Worm (Caenorhabditis elegans) whole organism, L2 larva: ENCODE measurements around the gene srz-96.

Source experiments
- C34F6.9 ChIP-seq: fragments of 150-350 bp; optimal IDR thresholded peaks from 2 replicates; lab custom pipeline; 2014; ENCODE audit warnings: missing biosample characterization, missing genetic modification characterization
- R02D3.7 ChIP-seq: fragments of 150-350 bp; optimal IDR thresholded peaks from 2 replicates; lab custom pipeline; 2014; ENCODE audit warnings: missing biosample characterization, missing genetic modification characterization
- ZK546.5 ChIP-seq: sonication (generic microtip); optimal IDR thresholded peaks from 2 replicates; lab custom pipeline; 2017; ENCODE audit warnings: missing biosample characterization, missing genetic modification characterization
- alr-1 ChIP-seq: fragments of 150-350 bp; optimal IDR thresholded peaks from 2 replicates; lab custom pipeline; 2014; ENCODE audit warnings: missing biosample characterization, missing genetic modification characterization
- aly-2 ChIP-seq: fragments of 150-350 bp; optimal IDR thresholded peaks from 2 replicates; lab custom pipeline; 2014; ENCODE audit warnings: missing biosample characterization, missing genetic modification characterization
- ama-1 ChIP-seq: fragments of 150-350 bp; optimal IDR thresholded peaks from 2 replicates; lab custom pipeline; 2018; ENCODE audit warnings: inconsistent platforms
- blmp-1 ChIP-seq: sonication (generic microtip); optimal IDR thresholded peaks from 2 replicates; lab custom pipeline; 2017; ENCODE audit warnings: missing genetic modification characterization, mild to moderate bottlenecking, missing compliant biosample characterization, antibody characterized with exemption, moderate library complexity; ENCODE audit not compliant: insufficient read depth
- ceh-16 ChIP-seq: fragments of 150-350 bp; optimal IDR thresholded peaks from 2 replicates; lab custom pipeline; 2014; ENCODE audit warnings: missing biosample characterization, missing genetic modification characterization
- crh-2 ChIP-seq: sonication (generic microtip); optimal IDR thresholded peaks from 2 replicates; lab custom pipeline; 2017; ENCODE audit warnings: missing biosample characterization, missing genetic modification characterization
- dmd-4 ChIP-seq: sonication (generic microtip); optimal IDR thresholded peaks from 2 replicates; lab custom pipeline; 2017; ENCODE audit warnings: missing biosample characterization, missing genetic modification characterization
- egl-27 ChIP-seq: sonication (generic microtip); optimal IDR thresholded peaks from 3 replicates; lab custom pipeline; 2017; ENCODE audit warnings: missing biosample characterization, missing genetic modification reagents, missing genetic modification characterization
- elt-1 ChIP-seq: fragments of 150-350 bp; optimal IDR thresholded peaks from 2 replicates; lab custom pipeline; 2014; ENCODE audit warnings: missing biosample characterization, missing genetic modification characterization
- fos-1 ChIP-seq: fragments of 150-350 bp; optimal IDR thresholded peaks from 2 replicates; lab custom pipeline; 2014; ENCODE audit warnings: missing biosample characterization, missing genetic modification characterization
- lin-11 ChIP-seq: fragments of 150-350 bp; sonication (generic microtip); optimal IDR thresholded peaks from 2 replicates; lab custom pipeline; 2014; ENCODE audit warnings: missing biosample characterization, missing genetic modification characterization, inconsistent platforms, mixed read lengths
- lsy-2 ChIP-seq, 2 experiments: fragments of 150-350 bp in 1 of 2; sonication (generic microtip) in 1 of 2; optimal IDR thresholded peaks; 2 replicates each; lab custom pipeline; 2014 to 2017; ENCODE audit warnings: missing biosample characterization in 2 of 2, missing genetic modification characterization in 2 of 2
- mab-5 ChIP-seq: fragments of 150-350 bp; optimal IDR thresholded peaks from 2 replicates; lab custom pipeline; 2014; ENCODE audit warnings: missing biosample characterization, missing genetic modification characterization
- mbf-1 ChIP-seq: sonication (generic microtip); optimal IDR thresholded peaks from 2 replicates; lab custom pipeline; 2017; ENCODE audit warnings: missing biosample characterization, missing genetic modification characterization
- mdl-1 ChIP-seq, 2 experiments: fragments of 150-350 bp in 1 of 2; sonication (generic microtip) in 1 of 2; optimal IDR thresholded peaks; 2 replicates each; lab custom pipeline; 2017; ENCODE audit warnings: missing biosample characterization in 2 of 2, missing genetic modification characterization in 2 of 2
- nhr-10 ChIP-seq: sonication (generic microtip); optimal IDR thresholded peaks from 2 replicates; lab custom pipeline; 2017; ENCODE audit warnings: missing biosample characterization, missing genetic modification characterization
- nhr-21 ChIP-seq: fragments of 150-350 bp; optimal IDR thresholded peaks from 2 replicates; lab custom pipeline; 2014; ENCODE audit warnings: missing biosample characterization, missing genetic modification characterization
- nhr-23 ChIP-seq: fragments of 150-350 bp; optimal IDR thresholded peaks from 2 replicates; lab custom pipeline; 2014; ENCODE audit warnings: missing biosample characterization, missing genetic modification reagents, missing genetic modification characterization
- nhr-25 ChIP-seq: fragments of 150-350 bp; sonication (generic microtip); optimal IDR thresholded peaks from 3 replicates; lab custom pipeline; 2014; ENCODE audit warnings: missing biosample characterization, missing genetic modification characterization
- sem-4 ChIP-seq: fragments of 150-350 bp; optimal IDR thresholded peaks from 2 replicates; lab custom pipeline; 2014; ENCODE audit warnings: missing biosample characterization, missing genetic modification reagents, missing genetic modification characterization
- skn-1 ChIP-seq: sonication (generic microtip); optimal IDR thresholded peaks from 2 replicates; lab custom pipeline; 2017; ENCODE audit warnings: missing biosample characterization, missing genetic modification characterization
- sma-3 ChIP-seq: sonication (generic microtip); optimal IDR thresholded peaks from 2 replicates; lab custom pipeline; 2016; ENCODE audit warnings: missing genetic modification reagents, missing genetic modification characterization, missing compliant biosample characterization
- sma-9 ChIP-seq, 2 experiments: fragments of 150-350 bp in 1 of 2; sonication (generic microtip) in 1 of 2; optimal IDR thresholded peaks; 2 replicates each; lab custom pipeline; 2014 to 2016; ENCODE audit warnings: missing genetic modification characterization in 2 of 2, mild to moderate bottlenecking in 1 of 2, missing biosample characterization in 1 of 2, missing compliant biosample characterization in 1 of 2, missing genetic modification reagents in 1 of 2, moderate library complexity in 1 of 2
- unc-55 ChIP-seq: fragments of 150-350 bp; sonication (generic microtip); optimal IDR thresholded peaks from 3 replicates; lab custom pipeline; 2014; ENCODE audit warnings: missing biosample characterization, missing genetic modification reagents, missing genetic modification characterization
- zag-1 ChIP-seq: fragments of 150-350 bp; optimal IDR thresholded peaks from 2 replicates; lab custom pipeline; 2014; ENCODE audit warnings: missing biosample characterization, missing genetic modification characterization
- ztf-1 ChIP-seq: fragments of 200-800 bp; sonication (Bioruptor generic); conservative IDR thresholded peaks from 2 replicates; pipeline ENCODE4 v1.3.6; 2022; ENCODE audit warnings: missing genetic modification characterization, missing compliant biosample characterization
- ztf-11 ChIP-seq: sonication (generic microtip); optimal IDR thresholded peaks from 2 replicates; lab custom pipeline; 2017; ENCODE audit warnings: missing biosample characterization, missing genetic modification characterization
- ztf-4 ChIP-seq: fragments of 150-350 bp; optimal IDR thresholded peaks from 2 replicates; lab custom pipeline; 2014; ENCODE audit warnings: missing biosample characterization, missing genetic modification characterization

Gene srz-96

DNA sequence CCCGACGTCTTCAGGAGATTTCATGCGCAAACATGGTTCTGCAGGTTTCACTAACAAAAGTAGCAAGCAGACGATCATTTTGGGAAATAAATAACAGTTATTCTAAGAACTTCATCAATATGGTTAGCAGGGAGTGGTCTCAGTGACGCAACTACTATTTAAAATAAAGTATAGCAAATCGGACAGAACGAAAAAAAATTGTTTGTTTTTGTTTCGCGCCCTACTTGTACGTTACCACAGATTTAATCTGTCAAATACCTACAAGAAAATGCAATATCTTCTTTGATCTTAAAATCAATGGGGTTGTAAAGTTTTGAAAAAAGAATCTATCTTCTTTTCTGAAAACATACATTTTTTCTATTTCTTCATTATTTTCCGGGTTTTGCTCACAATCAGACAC is at the start of gene srz-96:
TSS of gene srz-96 (plus strand) at position 301 of the 400 bp plus-strand sequence.
- no peak for TF ChIP-seq alr-1 (tag; lab: Kevin White, UChicago)
- no peak for TF ChIP-seq sma-9 (GFP tag; optimal IDR thresholded peaks at IDR 0.05; lab: Kevin White, UChicago)
- TF ChIP-seq sma-9 (tag; optimal IDR thresholded peaks at IDR 0.05; lab: Kevin White, UChicago) = no peak
- no peak for TF ChIP-seq sma-3 (GFP tag; lab: Kevin White, UChicago)
- no peak for TF ChIP-seq ztf-11 (tag; lab: Kevin White, UChicago)
- TF ChIP-seq egl-27 (tag; lab: Kevin White, UChicago) = no peak

DNA sequence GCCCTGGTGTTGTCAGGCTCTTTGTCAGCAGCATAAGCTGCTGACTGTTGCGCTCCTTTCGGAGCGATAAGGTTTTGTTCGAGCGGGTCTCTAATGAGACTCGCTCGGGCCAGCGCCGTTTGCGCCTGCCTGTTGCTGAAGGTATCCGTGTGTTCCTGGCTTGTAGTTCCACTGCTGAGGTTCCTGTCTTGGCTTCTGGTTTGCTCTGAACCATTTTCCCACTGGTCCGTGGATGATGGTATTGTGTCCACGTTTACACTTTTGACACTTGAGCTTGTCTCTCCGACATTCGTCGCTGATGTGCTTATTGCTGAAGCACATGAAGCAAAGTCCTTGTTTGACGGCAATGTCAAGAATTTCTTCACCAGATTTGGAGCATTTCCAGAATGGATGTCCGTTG is 47.7 kb upstream of the srz-96 start:
- TF ChIP-seq lsy-2 (tag; optimal IDR thresholded peaks at IDR 0.05; lab: Kevin White, UChicago) (no peak), aly-2 (tag; lab: Kevin White, UChicago) (no peak), blmp-1 (no peak)

DNA sequence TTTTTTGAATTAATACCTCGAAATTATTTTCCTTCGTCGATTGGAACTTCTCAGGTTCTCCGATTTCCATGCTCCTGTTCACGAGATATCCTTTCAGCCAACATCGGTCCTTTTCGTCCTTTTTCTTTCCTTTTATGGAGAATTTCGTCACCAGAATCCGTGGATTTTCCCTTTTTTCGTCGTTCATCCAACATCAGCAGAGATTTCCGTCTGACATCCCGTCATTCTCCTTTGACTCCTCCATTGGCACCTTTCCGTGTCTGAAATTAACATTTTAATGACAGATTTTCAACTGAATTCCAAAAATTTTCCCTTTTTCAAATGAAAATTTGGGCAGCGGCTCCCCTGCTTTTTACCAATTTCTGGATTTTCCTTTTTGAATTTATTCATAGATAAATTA is 44.1 kb upstream of the srz-96 start:
- TF ChIP-seq nhr-23 (tag; lab: Kevin White, UChicago) (no peak), ZK546.5 (tag; lab: Kevin White, UChicago) (no peak), ztf-1 (GFP tag; lab: Robert Waterston, UW) (no peak), egl-27 (tag; lab: Kevin White, UChicago) (no peak)

DNA sequence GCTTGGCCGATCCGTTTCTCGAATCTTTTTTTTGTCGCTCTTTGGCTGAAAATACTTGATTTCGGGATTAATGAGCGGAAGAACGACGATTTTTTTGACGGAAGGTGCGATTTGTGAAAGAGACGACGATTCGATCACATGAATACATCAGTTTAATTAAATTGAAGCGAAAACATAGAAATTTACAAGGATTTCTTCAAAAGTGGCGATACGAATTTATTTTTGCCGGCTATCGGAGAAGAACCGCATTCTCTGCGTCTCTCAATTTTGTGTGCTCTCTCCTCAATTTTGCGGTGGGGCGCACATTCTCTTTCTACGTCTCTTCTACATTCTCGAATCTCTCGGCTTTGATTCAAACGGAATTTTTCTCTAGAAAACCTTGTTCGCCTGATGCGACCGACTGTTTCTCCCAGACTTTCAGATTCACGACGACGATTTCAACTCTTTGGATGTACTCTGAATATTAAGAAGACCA is 43.6 kb upstream of the srz-96 start, which contains the start of gene F40D4.17:
TSS of gene F40D4.17 (minus strand) at position 51 of the 475 bp plus-strand sequence.
- no peak for TF ChIP-seq ceh-16 (tag; lab: Kevin White, UChicago)
- no peak for TF ChIP-seq elt-1 (tag; lab: Kevin White, UChicago)
- no peak for TF ChIP-seq R02D3.7 (tag; lab: Kevin White, UChicago)

DNA sequence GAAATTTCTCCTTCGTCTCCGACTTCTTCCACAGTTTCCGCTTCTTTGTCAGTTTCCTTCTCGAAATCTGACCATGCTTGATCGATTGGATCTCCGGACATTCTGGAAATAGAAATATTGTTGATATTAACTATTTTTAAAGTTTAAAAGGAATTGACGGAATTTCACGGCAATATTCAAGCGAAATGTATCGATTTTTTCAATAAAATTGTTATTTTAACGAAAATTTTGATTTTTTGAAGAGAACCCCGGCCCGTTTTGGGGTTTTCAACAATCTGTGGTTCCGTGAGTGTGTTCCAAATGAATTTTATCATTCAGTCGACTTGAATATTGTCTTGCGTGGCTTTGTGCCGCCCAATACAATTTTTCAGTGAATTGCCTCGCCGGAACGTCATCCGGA is 41.9 kb upstream of the srz-96 start, which contains the start of gene F40D4.13:
TSS of gene F40D4.13 (minus strand) at position 101 of the 400 bp plus-strand sequence.
- no peak for TF ChIP-seq lsy-2 (tag; optimal IDR thresholded peaks at IDR 0.05; lab: Kevin White, UChicago)
- TF ChIP-seq mbf-1 (tag; lab: Kevin White, UChicago) = no peak
- TF ChIP-seq lin-11 (tag; lab: Kevin White, UChicago) = no peak
- no peak for TF ChIP-seq ztf-4 (tag; lab: Kevin White, UChicago)
- TF ChIP-seq crh-2 = no peak
- no peak for TF ChIP-seq sem-4 (tag; lab: Kevin White, UChicago)
- TF ChIP-seq nhr-10 (tag; lab: Kevin White, UChicago) = no peak
- TF ChIP-seq mab-5 (tag; lab: Kevin White, UChicago) = no peak
- no peak for TF ChIP-seq elt-1 (tag; lab: Kevin White, UChicago)
- TF ChIP-seq C34F6.9 (tag; lab: Kevin White, UChicago) = no peak
- no peak for TF ChIP-seq nhr-21 (tag; lab: Kevin White, UChicago)
- no peak for TF ChIP-seq skn-1 (tag; lab: Kevin White, UChicago)
- TF ChIP-seq blmp-1 = no peak
- TF ChIP-seq dmd-4 = no peak
- TF ChIP-seq, all 48 proteins: peak for 0

DNA sequence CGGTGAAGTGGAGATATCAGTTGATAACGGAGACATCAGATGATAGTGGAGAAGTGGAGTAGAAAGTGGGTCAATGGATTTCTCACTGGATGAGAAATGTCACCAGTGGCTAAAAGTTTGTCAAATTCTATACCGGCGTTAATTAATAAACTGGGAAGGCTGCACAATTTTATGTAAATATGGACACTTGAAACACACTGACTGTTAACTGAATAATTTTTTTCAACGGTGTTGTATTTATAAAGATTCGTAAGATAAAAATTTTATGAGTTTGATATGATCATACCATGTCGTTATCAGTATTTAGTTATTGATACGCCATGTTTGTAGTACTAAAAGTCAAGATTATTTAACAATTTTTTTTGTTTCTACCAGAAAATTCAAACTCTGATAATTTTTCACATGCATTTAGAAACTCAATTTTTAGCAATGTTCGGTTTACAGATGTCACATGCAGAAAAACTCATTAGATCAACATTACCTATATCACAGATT is 39.5 kb upstream of the srz-96 start, which contains the start of gene F40D4.12:
TSS of gene F40D4.12 (plus strand) at position 445 of the 495 bp plus-strand sequence.
- TF ChIP-seq ztf-1 (GFP tag; lab: Robert Waterston, UW) (no peak), ama-1 (no peak), zag-1 (tag; lab: Kevin White, UChicago) (no peak), ZK546.5 (tag; lab: Kevin White, UChicago) (no peak), unc-55 (GFP tag; lab: Kevin White, UChicago) (no peak), lsy-2 (tag; optimal IDR thresholded peaks at IDR 0.05; lab: Kevin White, UChicago) (no peak), fos-1 (tag; lab: Kevin White, UChicago) (no peak), nhr-25 (no peak), mdl-1 (tag; optimal IDR thresholded peaks at IDR 0.05; lab: Kevin White, UChicago) (no peak), alr-1 (tag; lab: Kevin White, UChicago) (no peak), nhr-21 (tag; lab: Kevin White, UChicago) (no peak), sma-9 (GFP tag; optimal IDR thresholded peaks at IDR 0.05; lab: Kevin White, UChicago) (no peak), sma-9 (tag; optimal IDR thresholded peaks at IDR 0.05; lab: Kevin White, UChicago) (no peak), dmd-4 (no peak), skn-1 (tag; lab: Kevin White, UChicago) (no peak), ztf-4 (tag; lab: Kevin White, UChicago) (no peak), nhr-10 (tag; lab: Kevin White, UChicago) (no peak)
